Worm (Caenorhabditis elegans) whole organism, young adult: ENCODE measurements around the gene gfrp-1.

Experiments
- B0019.2 ChIP-seq: fragments of 200-800 bp; sonication (Bioruptor generic); conservative IDR thresholded peaks from 2 replicates; pipeline ENCODE4 v1.3.6; 2022; ENCODE audit warnings: missing genetic modification reagents, missing genetic modification characterization, missing compliant biosample characterization
- C17E4.6 ChIP-seq: fragments of 200-800 bp; sonication (Bioruptor generic); IDR thresholded peaks from 2 replicates; pipeline ENCODE4 v1.3.6; 2022; ENCODE audit warnings: missing genetic modification reagents, missing genetic modification characterization, missing compliant biosample characterization
- F10E7.11 ChIP-seq: sonication (generic microtip); optimal IDR thresholded peaks from 2 replicates; lab custom pipeline; 2017; ENCODE audit warnings: mild to moderate bottlenecking, missing genetic modification characterization, moderate library complexity, missing compliant biosample characterization
- F23B12.7 ChIP-seq: sonication (generic microtip); optimal IDR thresholded peaks from 2 replicates; lab custom pipeline; 2017; ENCODE audit warnings: missing genetic modification characterization, mild to moderate bottlenecking, missing compliant biosample characterization, antibody characterized with exemption, moderate library complexity; ENCODE audit not compliant: insufficient read depth
- F52B5.7 ChIP-seq: sonication (generic microtip); optimal IDR thresholded peaks from 2 replicates; lab custom pipeline; 2016; ENCODE audit warnings: mild to moderate bottlenecking, missing genetic modification characterization, missing compliant biosample characterization
- F55B11.4 ChIP-seq: sonication (generic microtip); optimal IDR thresholded peaks from 2 replicates; lab custom pipeline; 2016; ENCODE audit warnings: missing compliant biosample characterization, missing genetic modification characterization, borderline replicate concordance; ENCODE audit not compliant: insufficient read depth
- F57C9.4 ChIP-seq: sonication (generic microtip); optimal IDR thresholded peaks from 2 replicates; lab custom pipeline; 2017; ENCODE audit warnings: mild to moderate bottlenecking, missing genetic modification characterization, missing compliant biosample characterization
- K11D2.4 ChIP-seq: fragments of 200-800 bp; sonication (Bioruptor generic); IDR thresholded peaks from 2 replicates; pipeline ENCODE4 v1.3.6; 2022; ENCODE audit warnings: missing genetic modification reagents, missing genetic modification characterization, missing compliant biosample characterization
- T07F8.4 ChIP-seq: sonication (generic microtip); optimal IDR thresholded peaks from 2 replicates; lab custom pipeline; 2016; ENCODE audit warnings: mild to moderate bottlenecking, missing genetic modification characterization, moderate library complexity, missing compliant biosample characterization
- Y67H2A.10 ChIP-seq: fragments of 200-800 bp; sonication (Bioruptor generic); conservative IDR thresholded peaks from 2 replicates; pipeline ENCODE4 v1.3.6; 2022; ENCODE audit warnings: missing genetic modification reagents, missing genetic modification characterization, missing compliant biosample characterization
- akir-1 ChIP-seq: fragments of 200-800 bp; sonication (Bioruptor generic); optimal IDR thresholded peaks from 2 replicates; lab custom pipeline; 2018; ENCODE audit warnings: mild to moderate bottlenecking, missing genetic modification characterization, moderate library complexity, missing compliant biosample characterization
- aptf-2 ChIP-seq: fragments of 200-800 bp; sonication (Bioruptor generic); conservative IDR thresholded peaks from 2 replicates; pipeline ENCODE4 v1.3.6; 2022; ENCODE audit warnings: missing genetic modification reagents, missing genetic modification characterization, missing compliant biosample characterization
- athp-1 ChIP-seq: sonication (generic microtip); optimal IDR thresholded peaks from 2 replicates; lab custom pipeline; 2017; ENCODE audit warnings: mild to moderate bottlenecking, missing genetic modification characterization, missing compliant biosample characterization
- bed-1 ChIP-seq: fragments of 200-800 bp; sonication (Bioruptor generic); IDR thresholded peaks from 2 replicates; pipeline ENCODE4 v1.3.6; 2022; ENCODE audit warnings: missing genetic modification reagents, missing genetic modification characterization, missing compliant biosample characterization
- bed-2 ChIP-seq: fragments of 200-800 bp; sonication (Bioruptor generic); IDR thresholded peaks from 2 replicates; pipeline ENCODE4 v1.3.6; 2022; ENCODE audit warnings: missing genetic modification reagents, missing genetic modification characterization, missing compliant biosample characterization
- cebp-1 ChIP-seq, 2 experiments: fragments of 200-800 bp in 1 of 2; sonication (Bioruptor generic) in 1 of 2; sonication (generic microtip) in 1 of 2; IDR thresholded peaks in 1 of 2; optimal IDR thresholded peaks in 1 of 2; 2 replicates each; pipeline versions ENCODE4 v1.3.6 to Lab custom; 2017 to 2022; ENCODE audit warnings: missing compliant biosample characterization in 2 of 2, missing genetic modification characterization in 2 of 2, mild to moderate bottlenecking in 1 of 2, missing genetic modification reagents in 1 of 2, moderate library complexity in 1 of 2
- ceh-100 ChIP-seq: fragments of 200-800 bp; sonication (Bioruptor generic); IDR thresholded peaks from 2 replicates; pipeline ENCODE4 v1.3.6; 2022; ENCODE audit warnings: missing genetic modification reagents, missing genetic modification characterization, missing compliant biosample characterization
- ceh-27 ChIP-seq: fragments of 200-800 bp; sonication (Bioruptor generic); optimal IDR thresholded peaks from 2 replicates; lab custom pipeline; 2018; ENCODE audit warnings: mild to moderate bottlenecking, missing genetic modification characterization, moderate library complexity, missing compliant biosample characterization
- ceh-40 ChIP-seq: fragments of 200-800 bp; sonication (Bioruptor generic); IDR thresholded peaks from 2 replicates; pipeline ENCODE4 v1.3.6; 2022; ENCODE audit warnings: missing genetic modification characterization, missing compliant biosample characterization
- ceh-91 ChIP-seq: fragments of 200-800 bp; sonication (Bioruptor generic); IDR thresholded peaks from 2 replicates; pipeline ENCODE4 v1.3.6; 2022; ENCODE audit warnings: missing genetic modification reagents, missing genetic modification characterization, missing compliant biosample characterization
- dox-1 ChIP-seq: fragments of 200-800 bp; sonication (Bioruptor generic); IDR thresholded peaks from 2 replicates; pipeline ENCODE4 v1.3.6; 2022; ENCODE audit warnings: missing genetic modification reagents, missing genetic modification characterization, missing compliant biosample characterization
- egl-18 ChIP-seq: fragments of 200-800 bp; sonication (Bioruptor generic); IDR thresholded peaks from 2 replicates; pipeline ENCODE4 v1.3.6; 2022; ENCODE audit warnings: missing genetic modification reagents, missing genetic modification characterization, missing compliant biosample characterization
- ets-4 ChIP-seq: fragments of 200-800 bp; sonication (Bioruptor generic); optimal IDR thresholded peaks from 2 replicates; lab custom pipeline; 2018; ENCODE audit warnings: mild to moderate bottlenecking, missing genetic modification characterization, missing compliant biosample characterization
- hmg-1.2 ChIP-seq: fragments of 200-800 bp; sonication (Bioruptor generic); IDR thresholded peaks from 2 replicates; pipeline ENCODE4 v1.3.6; 2022; ENCODE audit warnings: missing genetic modification reagents, missing genetic modification characterization, missing compliant biosample characterization
- lin-40 ChIP-seq: sonication (generic microtip); optimal IDR thresholded peaks from 2 replicates; lab custom pipeline; 2016; ENCODE audit warnings: missing genetic modification characterization, mild to moderate bottlenecking, missing compliant biosample characterization, missing genotype, missing genetic modification reagents
- lin-54 ChIP-seq: fragments of 200-800 bp; sonication (Bioruptor generic); optimal IDR thresholded peaks from 2 replicates; lab custom pipeline; 2018; ENCODE audit warnings: mild to moderate bottlenecking, missing genetic modification characterization, missing compliant biosample characterization
- lir-1 ChIP-seq: fragments of 200-800 bp; sonication (Bioruptor generic); conservative IDR thresholded peaks from 2 replicates; pipeline ENCODE4 v1.3.6; 2022; ENCODE audit warnings: missing genetic modification reagents, missing genetic modification characterization, missing compliant biosample characterization
- madf-10 ChIP-seq: sonication (generic microtip); optimal IDR thresholded peaks from 2 replicates; lab custom pipeline; 2016; ENCODE audit warnings: mild to moderate bottlenecking, missing genetic modification characterization, missing compliant biosample characterization
- madf-8 ChIP-seq: fragments of 200-800 bp; sonication (Bioruptor generic); conservative IDR thresholded peaks from 2 replicates; pipeline ENCODE4 v1.3.6; 2022; ENCODE audit warnings: missing genetic modification reagents, missing genetic modification characterization, missing compliant biosample characterization
- mcd-1 ChIP-seq: fragments of 200-800 bp; sonication (Bioruptor generic); IDR thresholded peaks from 2 replicates; pipeline ENCODE4 v1.3.6; 2022; ENCODE audit warnings: missing genetic modification reagents, missing genetic modification characterization, missing compliant biosample characterization
- nhr-179 ChIP-seq: sonication (generic microtip); optimal IDR thresholded peaks from 2 replicates; lab custom pipeline; 2016; ENCODE audit warnings: mild to moderate bottlenecking, missing genetic modification characterization, missing compliant biosample characterization
- nhr-80 ChIP-seq: sonication (generic microtip); optimal IDR thresholded peaks from 2 replicates; lab custom pipeline; 2016; ENCODE audit warnings: missing genetic modification characterization, missing compliant biosample characterization
- sea-2 ChIP-seq: fragments of 200-800 bp; sonication (Bioruptor generic); IDR thresholded peaks from 2 replicates; pipeline ENCODE4 v1.3.6; 2022; ENCODE audit warnings: missing genetic modification characterization, missing compliant biosample characterization
- snpc-4 ChIP-seq, 5 experiments: fragments of 150-350 bp in 1 of 5; sonication (generic microtip) in 4 of 5; optimal IDR thresholded peaks; 2 replicates each; lab custom pipeline; 2014 to 2018; ENCODE audit warnings: missing genetic modification characterization in 5 of 5, missing biosample characterization in 3 of 5, antibody characterized with exemption in 2 of 5, mild to moderate bottlenecking in 2 of 5, missing compliant biosample characterization in 2 of 5, missing genotype in 2 of 5, moderate library complexity in 2 of 5, missing genetic modification reagents in 1 of 5
- somi-1 ChIP-seq: fragments of 200-800 bp; sonication (Bioruptor generic); optimal IDR thresholded peaks from 2 replicates; lab custom pipeline; 2018; ENCODE audit warnings: mild to moderate bottlenecking, missing genetic modification characterization, missing compliant biosample characterization
- tbp1 ChIP-seq: fragments of 200-800 bp; sonication (Bioruptor generic); optimal IDR thresholded peaks from 2 replicates; lab custom pipeline; 2018; ENCODE audit warnings: mild to moderate bottlenecking, missing genetic modification characterization, missing compliant biosample characterization
- tlf-1 ChIP-seq: fragments of 200-800 bp; sonication (Bioruptor generic); optimal IDR thresholded peaks from 2 replicates; lab custom pipeline; 2018; ENCODE audit warnings: mild to moderate bottlenecking, missing genetic modification characterization, missing compliant biosample characterization
- zim-3 ChIP-seq: sonication (generic microtip); optimal IDR thresholded peaks from 2 replicates; lab custom pipeline; 2017; ENCODE audit warnings: mild to moderate bottlenecking, missing genetic modification characterization, moderate library complexity, missing compliant biosample characterization
- ztf-22 ChIP-seq: fragments of 200-800 bp; sonication (Bioruptor generic); optimal IDR thresholded peaks from 2 replicates; lab custom pipeline; 2018; ENCODE audit warnings: mild to moderate bottlenecking, missing genetic modification characterization, moderate library complexity, missing compliant biosample characterization
- ztf-25 ChIP-seq: fragments of 200-800 bp; sonication (Bioruptor generic); IDR thresholded peaks from 2 replicates; pipeline ENCODE4 v1.3.6; 2022; ENCODE audit warnings: missing genetic modification reagents, missing genetic modification characterization, missing compliant biosample characterization
- ztf-26 ChIP-seq: sonication (generic microtip); optimal IDR thresholded peaks from 2 replicates; lab custom pipeline; 2017; ENCODE audit warnings: missing genetic modification characterization, missing compliant biosample characterization
- ztf-28 ChIP-seq: fragments of 200-800 bp; sonication (Bioruptor generic); IDR thresholded peaks from 2 replicates; pipeline ENCODE4 v1.3.6; 2022; ENCODE audit warnings: missing genetic modification reagents, missing genetic modification characterization, missing compliant biosample characterization

The gfrp-1 gene

ce11 chrIV:187336-187735 is 16.1 kb upstream of the gfrp-1 start:
- TF ChIP-seq ceh-40 (GFP tag; lab: Robert Waterston, UW): 0 out of 2 replicates have a peak, but pooled peaks have one; percentile 9
- no peak for TF ChIP-seq ztf-22 (GFP tag; lab: Kevin White, UChicago)
- 0 out of 2 replicates have a peak, but pooled peaks have one; percentile 55 for TF ChIP-seq cebp-1 (GFP tag; IDR thresholded peaks at IDR 0.05; lab: Robert Waterston, UW)
- TF ChIP-seq cebp-1 (tag; optimal IDR thresholded peaks at IDR 0.05; lab: Kevin White, UChicago): peak; percentile 37
- TF ChIP-seq nhr-80 (tag; lab: Kevin White, UChicago): peak; percentile 76
- TF ChIP-seq F23B12.7 (tag; lab: Kevin White, UChicago): no peak
- no peak for TF ChIP-seq F55B11.4 (tag; lab: Kevin White, UChicago)
- TF ChIP-seq nhr-179 (tag; lab: Kevin White, UChicago): no peak

- TF ChIP-seq C17E4.6 (GFP tag; lab: Robert Waterston, UW) (no peak), nhr-80 (tag; lab: Kevin White, UChicago) (peak; percentile 73)
Measured at ce11 chrIV:189087-189486, 14.3 kb upstream of the gfrp-1 start.

- TF ChIP-seq Y67H2A.10 (GFP tag; lab: Robert Waterston, UW): peak; percentile 66; the same call in 1 of the 2 replicates
- no peak for TF ChIP-seq F52B5.7 (tag; lab: Kevin White, UChicago)
- TF ChIP-seq tlf-1: peak; percentile 48
- peak; percentile 11 for TF ChIP-seq nhr-80 (tag; lab: Kevin White, UChicago)
- TF ChIP-seq somi-1: peak; percentile 19
- peak; percentile 40 for TF ChIP-seq tbp1
- TF ChIP-seq lin-54 (GFP tag; lab: Kevin White, UChicago): peak; percentile 65
- TF ChIP-seq ztf-25: peak; percentile 83; the same call in 1 of the 2 replicates
- peak; percentile 63; the same call in 1 of the 2 replicates for TF ChIP-seq ztf-28 (GFP tag; lab: Robert Waterston, UW)
- TF ChIP-seq zim-3: peak; percentile 98
- TF ChIP-seq egl-18 (GFP tag; lab: Robert Waterston, UW): 0 out of 2 replicates have a peak, but pooled peaks have one; percentile 50
- TF ChIP-seq madf-10 (tag; lab: Kevin White, UChicago): peak; percentile 69
- TF ChIP-seq F57C9.4: peak; percentile 31
- TF ChIP-seq ets-4 (GFP tag; lab: Kevin White, UChicago): no peak
- TF ChIP-seq athp-1 (tag; lab: Kevin White, UChicago): peak; percentile 77
- no peak for TF ChIP-seq snpc-4 (GFP tag; optimal IDR thresholded peaks at IDR 0.05; lab: Kevin White, UChicago)
- peak in 2 of 4 experiments; percentile 5 to 42 for TF ChIP-seq snpc-4 (tag; optimal IDR thresholded peaks at IDR 0.05; lab: Kevin White, UChicago)
- no peak for TF ChIP-seq madf-8 (GFP tag; lab: Robert Waterston, UW)
- 0 out of 2 replicates have a peak, but pooled peaks have one; percentile 75 for TF ChIP-seq bed-2 (GFP tag; lab: Robert Waterston, UW)
- TF ChIP-seq cebp-1 (GFP tag; IDR thresholded peaks at IDR 0.05; lab: Robert Waterston, UW): peak; percentile 62
- peak; percentile 70 for TF ChIP-seq cebp-1 (tag; optimal IDR thresholded peaks at IDR 0.05; lab: Kevin White, UChicago)
- TF ChIP-seq sea-2 (GFP tag; lab: Robert Waterston, UW): no peak
- TF ChIP-seq bed-1 (GFP tag; lab: Robert Waterston, UW): no peak
- TF ChIP-seq lir-1 (GFP tag; lab: Robert Waterston, UW): 0 out of 2 replicates have a peak, but pooled peaks have one; percentile 40
- peak; percentile 67 for TF ChIP-seq ceh-100 (GFP tag; lab: Robert Waterston, UW)
- TF ChIP-seq ceh-91 (GFP tag; lab: Robert Waterston, UW): peak; percentile 51
- peak; percentile 88 for TF ChIP-seq ceh-27 (GFP tag; lab: Kevin White, UChicago)
- TF ChIP-seq ztf-26 (tag; lab: Kevin White, UChicago): peak; percentile 54
- TF ChIP-seq T07F8.4 (tag; lab: Kevin White, UChicago): no peak
- TF ChIP-seq hmg-1.2 (GFP tag; lab: Robert Waterston, UW): no peak
- TF ChIP-seq aptf-2 (GFP tag; lab: Robert Waterston, UW): peak; percentile 61; the same call in 1 of the 2 replicates
- peak; percentile 86 for TF ChIP-seq dox-1 (GFP tag; lab: Robert Waterston, UW)
- TF ChIP-seq K11D2.4: peak; percentile 62; the same call in 1 of the 2 replicates
- TF ChIP-seq lin-40: peak; percentile 79
- peak; percentile 78 for TF ChIP-seq mcd-1
- no peak for TF ChIP-seq akir-1
- TF ChIP-seq B0019.2: no peak
- TF ChIP-seq F10E7.11 (tag; lab: Kevin White, UChicago): peak; percentile 46
Measured at ce11 chrIV:192046-192445, 11.4 kb upstream of the gfrp-1 start, which contains the start of gene Y38C1AA.12. TSS of gene Y38C1AA.12 (plus strand) at chrIV:192256.
